Fruit fly (Drosophila melanogaster): Measurements from ENCODE around the gene CG17855.

DNA sequence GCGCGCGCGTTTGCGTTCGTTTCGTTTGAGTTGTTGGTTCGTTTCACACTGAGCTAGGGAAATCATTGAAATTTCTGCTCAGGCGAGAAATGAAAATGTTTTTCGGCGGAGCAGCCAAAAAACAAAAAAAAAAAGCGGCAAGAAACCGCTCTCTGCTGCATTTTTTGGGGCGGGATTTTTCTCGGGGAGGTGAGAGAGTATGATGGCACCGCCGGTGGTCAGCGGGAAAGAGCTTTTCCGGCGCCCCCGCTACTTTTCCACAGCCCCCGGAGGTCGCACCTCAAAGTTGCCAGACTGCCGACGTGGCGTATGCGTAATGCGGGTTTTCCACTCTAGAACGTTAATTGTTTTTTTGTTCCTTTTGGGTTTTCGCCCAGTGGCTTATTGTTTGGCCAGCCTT lies 25.1 kb downstream of the CG17855 start, which contains the start of gene CG46468:
- TF ChIP-seq pan (optimal IDR thresholded peaks at IDR 0.05) = no peak
- TF ChIP-seq psq (optimal IDR thresholded peaks at IDR 0.05) = no peak
- TF ChIP-seq Dll (optimal IDR thresholded peaks at IDR 0.05) = no peak
